Fruit fly (Drosophila melanogaster) whole organism, embryonic: Measurements from ENCODE around the gene CG44000.

Experiments used
- CG10654 ChIP-seq: fragments of 200-800 bp; sonication (Bioruptor generic); optimal IDR thresholded peaks from 2 replicates; lab custom pipeline; 2016; ENCODE audit warnings: missing biosample characterization, missing genetic modification characterization
- CG11247 ChIP-seq: fragments of 200-800 bp; sonication (Bioruptor generic); IDR thresholded peaks from 2 replicates; pipeline ENCODE4 v1.3.6; 2022; ENCODE audit warnings: missing biosample characterization, missing genetic modification characterization
- CG12155 ChIP-seq: fragments of 200-800 bp; sonication (Bioruptor generic); optimal IDR thresholded peaks from 3 replicates; lab custom pipeline; 2016; ENCODE audit warnings: missing biosample characterization, missing genetic modification characterization
- CG12299 ChIP-seq: fragments of 200-800 bp; sonication (Bioruptor generic); optimal IDR thresholded peaks from 2 replicates; lab custom pipeline; 2018; ENCODE audit warnings: missing biosample characterization, mild to moderate bottlenecking, missing genetic modification characterization
- CG14710 ChIP-seq: fragments of 200-800 bp; sonication (Bioruptor generic); optimal IDR thresholded peaks from 3 replicates; lab custom pipeline; 2019; ENCODE audit warnings: missing biosample characterization, mild to moderate bottlenecking, missing genetic modification characterization, moderate library complexity
- CG15479 ChIP-seq: fragments of 200-800 bp; sonication (Bioruptor generic); optimal IDR thresholded peaks from 3 replicates; lab custom pipeline; 2019; ENCODE audit warnings: missing biosample characterization, mild to moderate bottlenecking, missing genetic modification characterization, moderate library complexity
- CG16779 ChIP-seq: fragments of 200-800 bp; sonication (Bioruptor generic); IDR thresholded peaks from 2 replicates; pipeline ENCODE4 v1.3.6; 2022; ENCODE audit warnings: missing biosample characterization, missing genetic modification characterization
- CG16813 ChIP-seq: fragments of 200-800 bp; sonication (Bioruptor generic); IDR thresholded peaks from 3 replicates; pipeline ENCODE4 v1.3.6; 2022; ENCODE audit warnings: missing biosample characterization, missing genetic modification characterization; ENCODE audit not compliant: partially characterized antibody
- CG18262 ChIP-seq: fragments of 200-800 bp; optimal IDR thresholded peaks from 3 replicates; lab custom pipeline; 2019; ENCODE audit warnings: missing biosample characterization, mild to moderate bottlenecking, missing genetic modification characterization, moderate library complexity
- CG18476 ChIP-seq: fragments of 200-800 bp; sonication (Bioruptor generic); optimal IDR thresholded peaks from 2 replicates; lab custom pipeline; 2016; ENCODE audit warnings: missing biosample characterization, mild to moderate bottlenecking, missing genetic modification characterization
- CG18599 ChIP-seq: fragments of 200-800 bp; sonication (Bioruptor generic); optimal IDR thresholded peaks from 3 replicates; lab custom pipeline; 2017; ENCODE audit warnings: missing biosample characterization, missing genetic modification characterization, mild to moderate bottlenecking, moderate library complexity, missing genetic modification reagents
- CG31441 ChIP-seq: fragments of 200-800 bp; sonication (Bioruptor generic); IDR thresholded peaks from 2 replicates; pipeline ENCODE4 v1.3.6; 2022; ENCODE audit warnings: missing biosample characterization, missing genetic modification characterization
- CG34376 ChIP-seq: fragments of 200-800 bp; sonication (Bioruptor generic); optimal IDR thresholded peaks from 2 replicates; lab custom pipeline; 2018; ENCODE audit warnings: missing biosample characterization, mild to moderate bottlenecking, missing genetic modification characterization
- CG3726 ChIP-seq: fragments of 200-800 bp; sonication (Bioruptor generic); IDR thresholded peaks from 3 replicates; pipeline ENCODE4, ENCODE4 v1.3.6; 2022; ENCODE audit warnings: missing biosample characterization, missing genetic modification characterization
- CG4282 ChIP-seq: fragments of 200-800 bp; sonication (Bioruptor generic); optimal IDR thresholded peaks from 2 replicates; lab custom pipeline; 2016; ENCODE audit warnings: missing biosample characterization, missing genetic modification characterization
- CG4328 ChIP-seq: fragments of 200-800 bp; sonication (Bioruptor generic); optimal IDR thresholded peaks from 3 replicates; lab custom pipeline; 2017; ENCODE audit warnings: missing biosample characterization, missing genetic modification reagents, missing genetic modification characterization
- CG4854 ChIP-seq: fragments of 200-800 bp; sonication (Bioruptor generic); optimal IDR thresholded peaks from 2 replicates; lab custom pipeline; 2016; ENCODE audit warnings: missing biosample characterization, missing genetic modification characterization, inconsistent platforms
- CG5953 ChIP-seq: fragments of 200-800 bp; sonication (Bioruptor generic); IDR thresholded peaks from 2 replicates; pipeline ENCODE4 v1.3.6; 2022; ENCODE audit warnings: missing biosample characterization, missing genetic modification characterization
- CG6765 ChIP-seq: fragments of 200-800 bp; sonication (Bioruptor generic); optimal IDR thresholded peaks from 3 replicates; lab custom pipeline; 2017; ENCODE audit warnings: missing biosample characterization, mild to moderate bottlenecking, missing genetic modification characterization
- CG7745 ChIP-seq: fragments of 200-800 bp; sonication (Bioruptor generic); optimal IDR thresholded peaks from 2 replicates; lab custom pipeline; 2018; ENCODE audit warnings: missing biosample characterization, mild to moderate bottlenecking, missing genetic modification characterization, moderate library complexity
- CG7928 ChIP-seq: fragments of 200-800 bp; sonication (Bioruptor generic); optimal IDR thresholded peaks from 2 replicates; lab custom pipeline; 2017; ENCODE audit warnings: missing biosample characterization, mild to moderate bottlenecking, missing genetic modification characterization
- CG8290 ChIP-seq, 3 experiments: fragments of 200-800 bp; sonication (Bioruptor generic); optimal IDR thresholded peaks; 2 replicates each; lab custom pipeline; 2016 to 2019; ENCODE audit warnings: missing biosample characterization in 3 of 3, missing genetic modification characterization in 3 of 3, mild to moderate bottlenecking in 2 of 3, moderate library complexity in 1 of 3
- CG8478 ChIP-seq: fragments of >200 bp; optimal IDR thresholded peaks from 2 replicates; lab custom pipeline; 2018
- CHES-1-like ChIP-seq: fragments of 200-800 bp; sonication (Bioruptor generic); optimal IDR thresholded peaks from 2 replicates; lab custom pipeline; 2016; ENCODE audit warnings: missing biosample characterization, missing genetic modification characterization
- Fer1 ChIP-seq: fragments of 200-800 bp; sonication (Bioruptor generic); optimal IDR thresholded peaks from 2 replicates; lab custom pipeline; 2017; ENCODE audit warnings: missing biosample characterization, mild to moderate bottlenecking, missing genetic modification characterization
- H2.0 ChIP-seq: fragments of 200-800 bp; sonication (Bioruptor generic); IDR thresholded peaks from 2 replicates; pipeline ENCODE4 v1.3.6; 2022; ENCODE audit warnings: missing biosample characterization, missing genetic modification characterization
- Hand ChIP-seq: fragments of 200-800 bp; sonication (Bioruptor generic); optimal IDR thresholded peaks from 2 replicates; lab custom pipeline; 2017; ENCODE audit warnings: mild to moderate bottlenecking, missing biosample characterization, missing genetic modification reagents, missing genetic modification characterization
- Hr51 ChIP-seq, 2 experiments: fragments of 200-800 bp; sonication (Bioruptor generic); optimal IDR thresholded peaks; 2 replicates in 1 of 2; 3 replicates in 1 of 2; lab custom pipeline; 2016 to 2018; ENCODE audit warnings: missing biosample characterization in 2 of 2, missing genetic modification characterization in 2 of 2, mild to moderate bottlenecking in 1 of 2, moderate library complexity in 1 of 2
- NFAT ChIP-seq: fragments of 200-800 bp; sonication (Bioruptor generic); IDR thresholded peaks from 2 replicates; pipeline ENCODE4 v1.3.6; 2022; ENCODE audit warnings: missing biosample characterization, missing genetic modification characterization
- Poxn ChIP-seq: fragments of 200-800 bp; sonication (Bioruptor generic); IDR thresholded peaks from 2 replicates; pipeline ENCODE4 v1.3.6; 2022; ENCODE audit warnings: missing biosample characterization, missing genetic modification characterization
- Ravus ChIP-seq: fragments of 200-800 bp; sonication (Bioruptor generic); IDR thresholded peaks from 2 replicates; pipeline ENCODE4 v1.3.6; 2022; ENCODE audit warnings: missing biosample characterization, missing genetic modification characterization
- al ChIP-seq: fragments of 200-800 bp; sonication (Bioruptor generic); IDR thresholded peaks from 2 replicates; pipeline ENCODE4 v1.3.6; 2022; ENCODE audit warnings: missing biosample characterization, missing genetic modification characterization
- cato ChIP-seq: fragments of 200-800 bp; sonication (Bioruptor generic); optimal IDR thresholded peaks from 2 replicates; lab custom pipeline; 2016; ENCODE audit warnings: missing biosample characterization, missing genetic modification characterization, borderline replicate concordance
- chinmo ChIP-seq: fragments of 200-800 bp; sonication (Bioruptor generic); IDR thresholded peaks from 4 replicates; pipeline ENCODE4 v1.3.6; 2022; ENCODE audit warnings: missing biosample characterization, missing genetic modification characterization; ENCODE audit not compliant: partially characterized antibody
- chm ChIP-seq: fragments of 200-800 bp; sonication (Bioruptor generic); IDR thresholded peaks from 2 replicates; pipeline ENCODE4 v1.3.6; 2022; ENCODE audit warnings: missing biosample characterization, missing genetic modification characterization
- crp ChIP-seq, 2 experiments: fragments of 200-800 bp; sonication (Bioruptor generic); optimal IDR thresholded peaks; 2 replicates in 1 of 2; 3 replicates in 1 of 2; lab custom pipeline; 2017; ENCODE audit warnings: missing biosample characterization in 2 of 2, missing genetic modification characterization in 2 of 2, mild to moderate bottlenecking in 1 of 2, moderate library complexity in 1 of 2
- cwo ChIP-seq: fragments of 200-800 bp; sonication (Bioruptor generic); optimal IDR thresholded peaks from 3 replicates; lab custom pipeline; 2017; ENCODE audit warnings: missing biosample characterization, missing genetic modification characterization, mild to moderate bottlenecking, moderate library complexity, missing genetic modification reagents
- fd64A ChIP-seq: fragments of 200-800 bp; sonication (Bioruptor generic); optimal IDR thresholded peaks from 3 replicates; lab custom pipeline; 2018; ENCODE audit warnings: missing biosample characterization, mild to moderate bottlenecking, missing genetic modification characterization
- hb ChIP-seq: fragments of 200-800 bp; sonication (Bioruptor generic); IDR thresholded peaks from 3 replicates; pipeline ENCODE4 v1.3.6; 2022; ENCODE audit warnings: missing biosample characterization, missing genetic modification characterization; ENCODE audit not compliant: partially characterized antibody
- hbn ChIP-seq: fragments of 200-800 bp; sonication (Bioruptor generic); IDR thresholded peaks from 2 replicates; pipeline ENCODE4 v1.3.6; 2022; ENCODE audit warnings: missing biosample characterization, missing genetic modification characterization; ENCODE audit not compliant: partially characterized antibody
- lab ChIP-seq: fragments of 200-800 bp; sonication (Bioruptor generic); optimal IDR thresholded peaks from 3 replicates; lab custom pipeline; 2017; ENCODE audit warnings: missing biosample characterization, missing genetic modification characterization, mild to moderate bottlenecking, moderate library complexity, missing genetic modification reagents
- lov ChIP-seq, 2 experiments: fragments of 200-800 bp in 1 of 2; fragments of >200 bp in 1 of 2; sonication (Bioruptor generic) in 1 of 2; IDR thresholded peaks in 1 of 2; optimal IDR thresholded peaks in 1 of 2; 2 replicates in 1 of 2; 3 replicates in 1 of 2; pipeline versions ENCODE4 v1.3.6 to Lab custom; 2017 to 2022; ENCODE audit warnings: missing biosample characterization in 1 of 2, missing genetic modification characterization in 1 of 2
- oc ChIP-seq: fragments of 200-800 bp; sonication (Bioruptor generic); optimal IDR thresholded peaks from 2 replicates; lab custom pipeline; 2018; ENCODE audit warnings: missing biosample characterization, mild to moderate bottlenecking, missing genetic modification characterization, moderate library complexity
- pfk ChIP-seq: fragments of 200-800 bp; sonication (Bioruptor generic); optimal IDR thresholded peaks from 2 replicates; lab custom pipeline; 2018; ENCODE audit warnings: missing biosample characterization, mild to moderate bottlenecking, missing genetic modification characterization, moderate library complexity
- pros ChIP-seq: fragments of 200-800 bp; sonication (Bioruptor generic); optimal IDR thresholded peaks from 3 replicates; lab custom pipeline; 2019; ENCODE audit warnings: missing biosample characterization, mild to moderate bottlenecking, missing genetic modification characterization, moderate library complexity
- scrt ChIP-seq: fragments of 200-800 bp; sonication (Bioruptor generic); optimal IDR thresholded peaks from 2 replicates; lab custom pipeline; 2018; ENCODE audit warnings: missing biosample characterization, mild to moderate bottlenecking, missing genetic modification characterization, moderate library complexity
- sna ChIP-seq: fragments of 200-800 bp; sonication (Bioruptor generic); IDR thresholded peaks from 2 replicates; pipeline ENCODE4 v1.3.6; 2022; ENCODE audit warnings: missing biosample characterization, missing genetic modification characterization; ENCODE audit not compliant: partially characterized antibody
- trem ChIP-seq: fragments of 200-800 bp; optimal IDR thresholded peaks from 3 replicates; lab custom pipeline; 2019; ENCODE audit warnings: missing biosample characterization, mild to moderate bottlenecking, missing genetic modification characterization, moderate library complexity

Gene CG44000

dm6 chr2L:5062799-5063404, 19.8 kb downstream of the CG44000 start (continued):
- TF ChIP-seq CG7745 (tag; lab: Kevin White, UChicago) = no peak
- TF ChIP-seq CG34376 (GFP tag; lab: Kevin White, UChicago) = peak; percentile 26
- TF ChIP-seq CG18476 = peak; percentile 44
- TF ChIP-seq CG8290 (GFP tag; optimal IDR thresholded peaks at IDR 0.05; lab: Kevin White, UChicago) = no peak
- TF ChIP-seq CG8290 (tag; optimal IDR thresholded peaks at IDR 0.05; lab: Kevin White, UChicago) = no peak
- TF ChIP-seq CG5953 = peak; percentile 43; the same call in 1 of the 2 replicates
- no peak for TF ChIP-seq crp (GFP tag; optimal IDR thresholded peaks at IDR 0.05; lab: Kevin White, UChicago)
- peak; percentile 88 for TF ChIP-seq pfk
- peak; percentile 11 for TF ChIP-seq Fer1 (GFP tag; lab: Kevin White, UChicago)
- TF ChIP-seq CG12155 (GFP tag; lab: Kevin White, UChicago) = no peak
- no peak for TF ChIP-seq CG3726
- TF ChIP-seq CG14710 (tag; lab: Kevin White, UChicago) = no peak
- no peak for TF ChIP-seq CG10654
- TF ChIP-seq CHES-1-like = no peak
- 0 out of 2 replicates have a peak, but pooled peaks have one; percentile 33 for TF ChIP-seq chm
- peak; percentile 50; the same call in 1 of the 2 replicates for TF ChIP-seq CG16779 (GFP tag; lab: Robert Waterston, UW)
- TF ChIP-seq chinmo (GFP tag; lab: Robert Waterston, UW) = 0 out of 4 replicates have a peak, but pooled peaks have one; percentile 55
- TF ChIP-seq hbn (GFP tag; lab: Robert Waterston, UW) = no peak
- TF ChIP-seq CG8478 (lab: Kevin White, UChicago) = peak; percentile 55
- peak; percentile 24 for TF ChIP-seq CG6765 (GFP tag; lab: Kevin White, UChicago)
- no peak for TF ChIP-seq CG18599 (GFP tag; lab: Kevin White, UChicago)
- TF ChIP-seq NFAT (GFP tag; lab: Robert Waterston, UW) = peak; percentile 30; the same call in 1 of the 2 replicates
- no peak for TF ChIP-seq CG4328
- no peak for TF ChIP-seq lov (optimal IDR thresholded peaks at IDR 0.05; lab: Kevin White, UChicago)
- TF ChIP-seq lov (GFP tag; IDR thresholded peaks at IDR 0.05; lab: Robert Waterston, UW) = 0 out of 3 replicates have a peak, but pooled peaks have one; percentile 30
- no peak for TF ChIP-seq CG7928 (GFP tag; lab: Kevin White, UChicago)
- peak; percentile 23 for TF ChIP-seq scrt (GFP tag; lab: Kevin White, UChicago)
- TF ChIP-seq cwo (GFP tag; lab: Kevin White, UChicago) = no peak

DNA sequence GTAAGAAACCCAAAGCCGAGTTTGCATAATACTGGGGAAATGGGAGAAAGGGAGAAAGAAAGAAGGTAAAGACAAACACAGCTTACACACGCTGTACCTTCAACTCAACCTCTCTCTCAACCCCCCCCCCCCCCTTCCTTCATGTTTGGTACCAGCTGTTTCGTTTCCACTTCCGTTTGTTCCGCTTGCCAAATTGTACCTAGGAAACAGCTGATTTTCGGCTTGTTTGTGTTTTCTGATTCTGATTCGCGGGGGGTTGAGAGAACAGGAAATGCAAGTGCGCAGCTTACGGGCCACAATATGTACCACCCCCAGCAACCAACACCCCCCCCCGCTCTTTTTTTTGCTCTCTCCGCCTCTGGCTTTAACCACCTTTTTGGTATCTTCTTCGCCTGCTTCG, 20.9 kb downstream of the CG44000 start:
- TF ChIP-seq CG4282 (GFP tag; lab: Kevin White, UChicago) = no peak
- peak in 1 of 2 experiments; percentile 34 for TF ChIP-seq Hr51 (GFP tag; optimal IDR thresholded peaks at IDR 0.05; lab: Kevin White, UChicago)
- TF ChIP-seq hb (GFP tag; lab: Robert Waterston, UW) = no peak
- no peak for TF ChIP-seq CG18262
- TF ChIP-seq sna (GFP tag; lab: Robert Waterston, UW) = no peak
- no peak for TF ChIP-seq Ravus (GFP tag; lab: Robert Waterston, UW)
- no peak for TF ChIP-seq CG4854 (GFP tag; lab: Kevin White, UChicago)
- peak; percentile 58 for TF ChIP-seq pros
- no peak for TF ChIP-seq CG15479
- TF ChIP-seq oc (tag; lab: Kevin White, UChicago) = no peak
- TF ChIP-seq CG31441 (GFP tag; lab: Robert Waterston, UW) = no peak
- TF ChIP-seq fd64A (GFP tag; lab: Kevin White, UChicago) = no peak
- TF ChIP-seq CG16813 (GFP tag; lab: Robert Waterston, UW) = no peak
- TF ChIP-seq H2.0 (GFP tag; lab: Robert Waterston, UW) = no peak
- no peak for TF ChIP-seq CG12299
- no peak for TF ChIP-seq cato (GFP tag; lab: Kevin White, UChicago)
- peak; percentile 56 for TF ChIP-seq lab (GFP tag; lab: Kevin White, UChicago)
- TF ChIP-seq CG11247 (GFP tag; lab: Robert Waterston, UW) = no peak
- no peak for TF ChIP-seq trem
- no peak for TF ChIP-seq Poxn (GFP tag; lab: Robert Waterston, UW)
- TF ChIP-seq Hand (GFP tag; lab: Kevin White, UChicago) = no peak
- no peak for TF ChIP-seq al (GFP tag; lab: Robert Waterston, UW)
